Worm (Caenorhabditis elegans) whole organism, early embryonic: ENCODE data around the gene hpo-18.

Experiments used
- B0310.2 ChIP-seq: sonication (generic microtip); optimal IDR thresholded peaks from 2 replicates; lab custom pipeline; 2016; ENCODE audit warnings: mild to moderate bottlenecking, missing genetic modification characterization, missing compliant biosample characterization
- aly-1 ChIP-seq: sonication (generic microtip); optimal IDR thresholded peaks from 2 replicates; lab custom pipeline; 2016; ENCODE audit warnings: missing genetic modification characterization, missing compliant biosample characterization
- ama-1 ChIP-seq: fragments of 150-350 bp; optimal IDR thresholded peaks from 2 replicates; lab custom pipeline; 2014
- ceh-36 ChIP-seq: sonication (generic microtip); optimal IDR thresholded peaks from 2 replicates; lab custom pipeline; 2016; ENCODE audit warnings: missing genetic modification characterization, inconsistent platforms, missing compliant biosample characterization
- ets-7 ChIP-seq: sonication (generic microtip); optimal IDR thresholded peaks from 2 replicates; lab custom pipeline; 2016; ENCODE audit warnings: missing genotype, missing genetic modification characterization, missing compliant biosample characterization
- flt-1 ChIP-seq: fragments of 200-800 bp; sonication (Bioruptor generic); IDR thresholded peaks from 2 replicates; pipeline ENCODE4 v1.3.6; 2022; ENCODE audit warnings: missing genetic modification characterization, missing compliant biosample characterization
- hmbx-1 ChIP-seq: sonication (generic microtip); optimal IDR thresholded peaks from 2 replicates; lab custom pipeline; 2016; ENCODE audit warnings: mild to moderate bottlenecking, missing genetic modification characterization, missing compliant biosample characterization
- hmg-4 ChIP-seq: fragments of 200-800 bp; sonication (Bioruptor generic); optimal IDR thresholded peaks from 2 replicates; lab custom pipeline; 2018; ENCODE audit warnings: mild to moderate bottlenecking, missing genetic modification characterization, missing compliant biosample characterization
- pes-1 ChIP-seq: fragments of 200-800 bp; sonication (Bioruptor generic); IDR thresholded peaks from 2 replicates; pipeline ENCODE4 v1.3.6; 2022; ENCODE audit warnings: missing genetic modification reagents, missing genetic modification characterization, missing compliant biosample characterization
- sea-1 ChIP-seq: fragments of 200-800 bp; sonication (Bioruptor generic); conservative IDR thresholded peaks from 2 replicates; pipeline ENCODE4 v1.3.6; 2022; ENCODE audit warnings: missing genetic modification characterization, missing compliant biosample characterization
- tbx-37 ChIP-seq: fragments of 200-800 bp; sonication (Bioruptor generic); conservative IDR thresholded peaks from 2 replicates; pipeline ENCODE4 v1.3.6; 2022; ENCODE audit warnings: missing genetic modification reagents, missing genetic modification characterization, missing compliant biosample characterization
- tra-4 ChIP-seq: sonication (generic microtip); optimal IDR thresholded peaks from 2 replicates; lab custom pipeline; 2017; ENCODE audit warnings: missing genetic modification characterization, missing compliant biosample characterization

DNA sequence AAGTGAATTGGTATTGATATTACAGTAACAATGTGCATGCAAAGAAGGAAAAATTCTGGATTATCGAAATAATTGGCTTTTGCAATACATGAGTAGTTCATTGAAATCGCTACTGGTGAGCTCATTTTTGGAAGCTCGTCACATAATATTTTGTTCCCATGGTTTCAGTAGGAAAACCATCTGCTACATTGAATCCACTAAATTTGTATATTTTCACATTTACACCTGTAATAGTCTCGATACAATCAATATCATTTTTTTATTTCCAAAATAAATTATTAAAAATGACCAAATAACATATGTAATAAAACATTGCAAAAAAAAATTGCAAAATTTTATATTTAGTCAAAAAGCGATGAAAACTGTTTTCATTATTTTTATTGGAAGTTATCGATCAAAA, 31.2 kb downstream of the hpo-18 start, which contains the start of gene srh-192:
- no peak for TF ChIP-seq ceh-36 (tag; lab: Kevin White, UChicago)
- TF ChIP-seq ama-1 (lab: Kevin White, UChicago): no peak
- TF ChIP-seq aly-1 (tag; lab: Kevin White, UChicago): no peak
- TF ChIP-seq sea-1: no peak
- TF ChIP-seq pes-1: no peak
- TF ChIP-seq tbx-37 (GFP tag; lab: Robert Waterston, UW): no peak
- no peak for TF ChIP-seq hmg-4 (GFP tag; lab: Kevin White, UChicago)
- TF ChIP-seq B0310.2 (tag; lab: Kevin White, UChicago): no peak
- no peak for TF ChIP-seq flt-1 (GFP tag; lab: Robert Waterston, UW)
- TF ChIP-seq tra-4 (tag; lab: Kevin White, UChicago): no peak
- TF ChIP-seq ets-7 (tag; lab: Kevin White, UChicago): no peak
- no peak for TF ChIP-seq hmbx-1 (tag; lab: Kevin White, UChicago)
